Worm (Caenorhabditis elegans) whole organism, L2 larva: Measurements from ENCODE around the gene sru-45.
A peak's percentile ranks its signal among the peaks of the same experiment; 100 is the strongest.

Source experiments
- C34F6.9 ChIP-seq: fragments of 150-350 bp; optimal IDR thresholded peaks from 2 replicates; lab custom pipeline; 2014; ENCODE audit warnings: missing biosample characterization, missing genetic modification characterization
- F13H6.1 ChIP-seq: sonication (generic microtip); optimal IDR thresholded peaks from 2 replicates; lab custom pipeline; 2016; ENCODE audit warnings: missing genetic modification characterization, missing compliant biosample characterization
- R02D3.7 ChIP-seq: fragments of 150-350 bp; optimal IDR thresholded peaks from 2 replicates; lab custom pipeline; 2014; ENCODE audit warnings: missing biosample characterization, missing genetic modification characterization
- aly-2 ChIP-seq: fragments of 150-350 bp; optimal IDR thresholded peaks from 2 replicates; lab custom pipeline; 2014; ENCODE audit warnings: missing biosample characterization, missing genetic modification characterization
- ama-1 ChIP-seq: fragments of 150-350 bp; optimal IDR thresholded peaks from 2 replicates; lab custom pipeline; 2018; ENCODE audit warnings: inconsistent platforms
- blmp-1 ChIP-seq: sonication (generic microtip); optimal IDR thresholded peaks from 2 replicates; lab custom pipeline; 2017; ENCODE audit warnings: missing genetic modification characterization, mild to moderate bottlenecking, missing compliant biosample characterization, antibody characterized with exemption, moderate library complexity; ENCODE audit not compliant: insufficient read depth
- ceh-16 ChIP-seq: fragments of 150-350 bp; optimal IDR thresholded peaks from 2 replicates; lab custom pipeline; 2014; ENCODE audit warnings: missing biosample characterization, missing genetic modification characterization
- ceh-82 ChIP-seq: fragments of 150-350 bp; optimal IDR thresholded peaks from 2 replicates; lab custom pipeline; 2014; ENCODE audit warnings: missing biosample characterization, missing genetic modification characterization
- crh-2 ChIP-seq: sonication (generic microtip); optimal IDR thresholded peaks from 2 replicates; lab custom pipeline; 2017; ENCODE audit warnings: missing biosample characterization, missing genetic modification characterization
- dmd-4 ChIP-seq: sonication (generic microtip); optimal IDR thresholded peaks from 2 replicates; lab custom pipeline; 2017; ENCODE audit warnings: missing biosample characterization, missing genetic modification characterization
- egl-27 ChIP-seq: sonication (generic microtip); optimal IDR thresholded peaks from 3 replicates; lab custom pipeline; 2017; ENCODE audit warnings: missing biosample characterization, missing genetic modification reagents, missing genetic modification characterization
- elt-1 ChIP-seq: fragments of 150-350 bp; optimal IDR thresholded peaks from 2 replicates; lab custom pipeline; 2014; ENCODE audit warnings: missing biosample characterization, missing genetic modification characterization
- elt-3 ChIP-seq: sonication (generic microtip); optimal IDR thresholded peaks from 2 replicates; lab custom pipeline; 2017; ENCODE audit warnings: missing biosample characterization, missing genetic modification characterization
- fos-1 ChIP-seq: fragments of 150-350 bp; optimal IDR thresholded peaks from 2 replicates; lab custom pipeline; 2014; ENCODE audit warnings: missing biosample characterization, missing genetic modification characterization
- gmeb-1 ChIP-seq: fragments of 150-350 bp; optimal IDR thresholded peaks from 2 replicates; lab custom pipeline; 2014; ENCODE audit warnings: missing biosample characterization, missing genetic modification characterization
- lin-11 ChIP-seq: fragments of 150-350 bp; sonication (generic microtip); optimal IDR thresholded peaks from 2 replicates; lab custom pipeline; 2014; ENCODE audit warnings: missing biosample characterization, missing genetic modification characterization, inconsistent platforms, mixed read lengths
- lin-13 ChIP-seq: fragments of 150-350 bp; optimal IDR thresholded peaks from 2 replicates; lab custom pipeline; 2014; ENCODE audit warnings: missing biosample characterization, missing genetic modification reagents, missing genetic modification characterization
- lin-39 ChIP-seq: fragments of 150-350 bp; optimal IDR thresholded peaks from 2 replicates; lab custom pipeline; 2014; ENCODE audit warnings: missing biosample characterization, missing genetic modification reagents, missing genetic modification characterization
- lsy-2 ChIP-seq, 2 experiments: fragments of 150-350 bp in 1 of 2; sonication (generic microtip) in 1 of 2; optimal IDR thresholded peaks; 2 replicates each; lab custom pipeline; 2014 to 2017; ENCODE audit warnings: missing biosample characterization in 2 of 2, missing genetic modification characterization in 2 of 2
- mdl-1 ChIP-seq, 2 experiments: fragments of 150-350 bp in 1 of 2; sonication (generic microtip) in 1 of 2; optimal IDR thresholded peaks; 2 replicates each; lab custom pipeline; 2017; ENCODE audit warnings: missing biosample characterization in 2 of 2, missing genetic modification characterization in 2 of 2
- nhr-10 ChIP-seq: sonication (generic microtip); optimal IDR thresholded peaks from 2 replicates; lab custom pipeline; 2017; ENCODE audit warnings: missing biosample characterization, missing genetic modification characterization
- nhr-11 ChIP-seq: fragments of 150-350 bp; optimal IDR thresholded peaks from 2 replicates; lab custom pipeline; 2014; ENCODE audit warnings: missing biosample characterization, missing genetic modification characterization
- nhr-129 ChIP-seq: fragments of 150-350 bp; optimal IDR thresholded peaks from 2 replicates; lab custom pipeline; 2014; ENCODE audit warnings: missing biosample characterization, missing genetic modification characterization
- nhr-21 ChIP-seq: fragments of 150-350 bp; optimal IDR thresholded peaks from 2 replicates; lab custom pipeline; 2014; ENCODE audit warnings: missing biosample characterization, missing genetic modification characterization
- nhr-23 ChIP-seq: fragments of 150-350 bp; optimal IDR thresholded peaks from 2 replicates; lab custom pipeline; 2014; ENCODE audit warnings: missing biosample characterization, missing genetic modification reagents, missing genetic modification characterization
- nhr-237 ChIP-seq: fragments of 150-350 bp; optimal IDR thresholded peaks from 2 replicates; lab custom pipeline; 2014; ENCODE audit warnings: missing biosample characterization, missing genetic modification characterization
- nhr-25 ChIP-seq: fragments of 150-350 bp; sonication (generic microtip); optimal IDR thresholded peaks from 3 replicates; lab custom pipeline; 2014; ENCODE audit warnings: missing biosample characterization, missing genetic modification characterization
- nhr-6 ChIP-seq: fragments of 150-350 bp; optimal IDR thresholded peaks from 2 replicates; lab custom pipeline; 2014; ENCODE audit warnings: missing biosample characterization, missing genetic modification characterization
- nhr-77 ChIP-seq: fragments of 150-350 bp; optimal IDR thresholded peaks from 2 replicates; lab custom pipeline; 2014; ENCODE audit warnings: missing biosample characterization, missing genetic modification characterization
- skn-1 ChIP-seq: sonication (generic microtip); optimal IDR thresholded peaks from 2 replicates; lab custom pipeline; 2017; ENCODE audit warnings: missing biosample characterization, missing genetic modification characterization
- sma-3 ChIP-seq: sonication (generic microtip); optimal IDR thresholded peaks from 2 replicates; lab custom pipeline; 2016; ENCODE audit warnings: missing genetic modification reagents, missing genetic modification characterization, missing compliant biosample characterization
- sma-9 ChIP-seq, 2 experiments: fragments of 150-350 bp in 1 of 2; sonication (generic microtip) in 1 of 2; optimal IDR thresholded peaks; 2 replicates each; lab custom pipeline; 2014 to 2016; ENCODE audit warnings: missing genetic modification characterization in 2 of 2, mild to moderate bottlenecking in 1 of 2, missing biosample characterization in 1 of 2, missing compliant biosample characterization in 1 of 2, missing genetic modification reagents in 1 of 2, moderate library complexity in 1 of 2
- snpc-4 ChIP-seq: fragments of 150-350 bp; optimal IDR thresholded peaks from 2 replicates; lab custom pipeline; 2014; ENCODE audit warnings: missing biosample characterization, missing genetic modification characterization
- ztf-1 ChIP-seq: fragments of 200-800 bp; sonication (Bioruptor generic); conservative IDR thresholded peaks from 2 replicates; pipeline ENCODE4 v1.3.6; 2022; ENCODE audit warnings: missing genetic modification characterization, missing compliant biosample characterization
- ztf-11 ChIP-seq: sonication (generic microtip); optimal IDR thresholded peaks from 2 replicates; lab custom pipeline; 2017; ENCODE audit warnings: missing biosample characterization, missing genetic modification characterization
- ztf-4 ChIP-seq: fragments of 150-350 bp; optimal IDR thresholded peaks from 2 replicates; lab custom pipeline; 2014; ENCODE audit warnings: missing biosample characterization, missing genetic modification characterization

Gene sru-45

DNA sequence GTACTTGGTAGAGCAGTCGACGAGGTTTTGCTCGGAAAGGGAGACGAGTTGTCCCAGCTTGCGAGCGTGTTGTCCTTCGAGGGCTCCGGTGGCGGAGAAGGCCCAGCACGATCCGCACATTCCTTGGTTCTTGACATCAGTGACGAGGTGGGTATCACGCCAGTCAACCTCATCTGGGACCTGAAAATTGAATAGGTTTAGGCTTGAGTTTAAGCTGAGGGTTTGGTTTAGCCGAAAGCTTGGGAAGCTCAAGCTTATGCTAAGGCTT, 28.0 kb downstream of the sru-45 start:
- no peak for TF ChIP-seq nhr-23
- no peak for TF ChIP-seq ztf-4

DNA sequence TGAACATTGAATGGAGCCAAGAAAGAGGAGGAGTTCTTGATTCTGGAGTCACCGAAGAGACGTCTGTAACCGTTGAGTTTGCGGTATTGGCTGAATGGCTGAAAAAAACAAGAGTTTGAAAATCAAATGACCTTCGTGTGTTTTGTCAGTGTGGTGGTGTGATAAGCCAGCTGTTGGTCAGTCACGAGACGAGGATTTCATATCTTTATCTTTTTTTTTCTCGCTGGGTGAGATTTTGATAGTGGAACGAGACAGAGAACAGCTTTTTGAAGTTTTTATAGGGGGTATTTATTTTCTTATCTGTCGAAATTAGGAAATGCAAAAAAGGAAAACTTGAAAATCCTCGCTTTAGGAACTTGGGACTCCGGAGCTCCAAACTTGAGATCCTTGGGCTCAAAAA, 28.8 kb downstream of the sru-45 start:
- TF ChIP-seq lin-11 (tag; lab: Kevin White, UChicago) (no peak), nhr-10 (tag; lab: Kevin White, UChicago) (no peak), lin-13 (GFP tag; lab: Kevin White, UChicago) (no peak), nhr-129 (tag; lab: Kevin White, UChicago) (peak; percentile 50), nhr-11 (tag; lab: Kevin White, UChicago) (no peak), elt-1 (no peak), nhr-23 (no peak), sma-9 (GFP tag; optimal IDR thresholded peaks at IDR 0.05; lab: Kevin White, UChicago) (peak; percentile 14), sma-9 (tag; optimal IDR thresholded peaks at IDR 0.05; lab: Kevin White, UChicago) (no peak), ztf-4 (peak; percentile 7), nhr-21 (tag; lab: Kevin White, UChicago) (no peak), ceh-82 (tag; lab: Kevin White, UChicago) (no peak), aly-2 (tag; lab: Kevin White, UChicago) (no peak), C34F6.9 (peak; percentile 11), sma-3 (GFP tag; lab: Kevin White, UChicago) (no peak), crh-2 (tag; lab: Kevin White, UChicago) (no peak), skn-1 (tag; lab: Kevin White, UChicago) (no peak)

DNA sequence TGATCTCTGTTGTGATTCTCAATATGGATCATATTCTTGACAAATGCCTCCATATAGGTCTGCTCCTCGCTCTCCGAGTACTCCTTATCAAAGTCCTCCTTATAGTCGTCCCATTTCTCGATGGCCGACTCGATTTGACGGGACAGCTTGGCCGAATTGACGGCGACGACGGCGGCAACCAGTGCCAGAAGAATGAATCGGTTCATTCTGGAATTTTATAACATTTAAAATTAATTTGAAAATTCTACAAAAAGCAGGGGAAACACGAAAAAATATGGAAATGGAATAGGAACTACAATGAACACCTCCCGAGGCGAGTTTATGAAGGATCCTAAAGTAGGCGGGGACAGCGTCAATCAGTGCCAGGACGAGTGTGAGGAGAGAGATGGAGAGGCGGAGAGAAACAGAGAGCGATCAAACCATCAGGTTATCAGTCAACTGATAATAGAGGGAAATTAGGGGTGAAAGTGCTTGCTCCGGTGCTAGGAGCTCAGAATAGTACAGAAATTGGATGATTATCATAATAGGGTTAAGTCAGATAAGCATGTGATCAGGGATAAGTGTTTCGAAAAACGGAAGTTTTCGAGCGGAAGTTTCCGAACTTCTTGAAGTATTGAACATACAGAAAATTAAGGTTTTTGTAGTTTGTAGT, 29.5 kb downstream of the sru-45 start, which contains the start of gene cpl-1:
Gene cpl-1, minus strand, starts transcription at position 207 of the 652 bp plus-strand sequence.
- TF ChIP-seq F13H6.1 (tag; lab: Kevin White, UChicago) (peak; percentile 25), elt-1 (no peak), lsy-2 (tag; optimal IDR thresholded peaks at IDR 0.05; lab: Kevin White, UChicago) (peak in 1 of 2 experiments; percentile 37), mdl-1 (tag; optimal IDR thresholded peaks at IDR 0.05; lab: Kevin White, UChicago) (no peak), elt-3 (tag; lab: Kevin White, UChicago) (no peak), fos-1 (tag; lab: Kevin White, UChicago) (peak; percentile 56), ama-1 (lab: Kevin White, UChicago) (peak; percentile 70), nhr-129 (tag; lab: Kevin White, UChicago) (peak; percentile 33), sma-9 (GFP tag; optimal IDR thresholded peaks at IDR 0.05; lab: Kevin White, UChicago) (peak; percentile 38), sma-9 (tag; optimal IDR thresholded peaks at IDR 0.05; lab: Kevin White, UChicago) (no peak), blmp-1 (tag; lab: Kevin White, UChicago) (peak; percentile 9), crh-2 (tag; lab: Kevin White, UChicago) (peak; percentile 20), nhr-25 (tag; lab: Kevin White, UChicago) (no peak)

DNA sequence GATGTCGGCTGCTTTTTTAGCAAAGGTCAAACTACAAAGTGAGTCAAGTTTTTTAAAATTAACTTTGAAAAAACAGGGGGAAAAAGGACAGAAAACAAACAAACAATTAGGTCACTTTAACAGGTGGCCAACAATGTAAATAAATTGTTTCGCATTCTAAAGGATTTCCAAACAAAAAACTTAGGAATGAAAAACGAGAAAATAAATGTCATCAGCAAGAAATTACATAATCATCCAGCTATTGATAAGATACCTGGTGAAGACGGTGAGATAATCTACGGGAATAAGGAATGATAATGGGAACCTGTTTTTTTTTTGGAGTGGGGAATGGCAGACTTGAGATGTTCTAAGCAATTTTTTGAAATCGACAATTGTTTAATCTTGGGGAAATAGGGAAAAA, 30.4 kb downstream of the sru-45 start:
- TF ChIP-seq snpc-4 (tag; lab: Kevin White, UChicago) (no peak), lin-39 (tag; lab: Kevin White, UChicago) (no peak), egl-27 (no peak), nhr-129 (tag; lab: Kevin White, UChicago) (no peak), nhr-6 (tag; lab: Kevin White, UChicago) (no peak), sma-9 (GFP tag; optimal IDR thresholded peaks at IDR 0.05; lab: Kevin White, UChicago) (no peak), sma-9 (tag; optimal IDR thresholded peaks at IDR 0.05; lab: Kevin White, UChicago) (no peak), ceh-16 (no peak), elt-3 (tag; lab: Kevin White, UChicago) (no peak), nhr-237 (tag; lab: Kevin White, UChicago) (no peak), nhr-77 (tag; lab: Kevin White, UChicago) (no peak), R02D3.7 (tag; lab: Kevin White, UChicago) (no peak), gmeb-1 (tag; lab: Kevin White, UChicago) (no peak), skn-1 (tag; lab: Kevin White, UChicago) (no peak), ztf-11 (tag; lab: Kevin White, UChicago) (no peak), ama-1 (lab: Kevin White, UChicago) (no peak), ztf-1 (GFP tag; lab: Robert Waterston, UW) (no peak), crh-2 (tag; lab: Kevin White, UChicago) (no peak), dmd-4 (tag; lab: Kevin White, UChicago) (no peak), elt-1 (no peak), F13H6.1 (tag; lab: Kevin White, UChicago) (no peak)
